Worm (Caenorhabditis elegans) whole organism, midembryonic: ENCODE measurements around the gene trp-2.

Source experiments
- T22C8.4 ChIP-seq: fragments of 200-800 bp; sonication (Bioruptor generic); IDR thresholded peaks from 2 replicates; pipeline ENCODE4 v1.3.6; 2022; ENCODE audit warnings: missing genetic modification characterization, missing compliant biosample characterization
- cog-1 ChIP-seq: sonication (generic microtip); optimal IDR thresholded peaks from 2 replicates; lab custom pipeline; 2016; ENCODE audit warnings: missing genetic modification characterization, missing compliant biosample characterization
- flt-1 ChIP-seq: fragments of 200-800 bp; sonication (Bioruptor generic); IDR thresholded peaks from 2 replicates; pipeline ENCODE4 v1.3.6; 2022; ENCODE audit warnings: missing genetic modification characterization, missing compliant biosample characterization
- klf-2 ChIP-seq: fragments of 200-800 bp; sonication (Bioruptor generic); conservative IDR thresholded peaks from 2 replicates; pipeline ENCODE4 v1.3.6; 2022; ENCODE audit warnings: missing genetic modification reagents, missing genetic modification characterization, missing compliant biosample characterization
- med-1 ChIP-seq: sonication (generic microtip); optimal IDR thresholded peaks from 2 replicates; lab custom pipeline; 2017; ENCODE audit warnings: missing genetic modification characterization, mild to moderate bottlenecking, missing compliant biosample characterization, antibody characterized with exemption, missing genetic modification reagents; ENCODE audit not compliant: insufficient read depth
- ref-1 ChIP-seq: fragments of 200-800 bp; sonication (Bioruptor generic); conservative IDR thresholded peaks from 2 replicates; pipeline ENCODE4 v1.3.6; 2022; ENCODE audit warnings: missing genetic modification reagents, missing genetic modification characterization, missing compliant biosample characterization
- tab-1 ChIP-seq: fragments of 200-800 bp; sonication (Bioruptor generic); IDR thresholded peaks from 2 replicates; pipeline ENCODE4 v1.3.6; 2022; ENCODE audit warnings: missing genetic modification characterization, missing compliant biosample characterization
- ztf-23 ChIP-seq: fragments of 200-800 bp; sonication (Bioruptor generic); IDR thresholded peaks from 2 replicates; pipeline ENCODE4 v1.3.6; 2022; ENCODE audit warnings: missing genetic modification reagents, missing genetic modification characterization, missing compliant biosample characterization
- ztf-29 ChIP-seq: fragments of 200-800 bp; sonication (Bioruptor generic); IDR thresholded peaks from 2 replicates; pipeline ENCODE4 v1.3.6; 2022; ENCODE audit warnings: missing genetic modification reagents, missing genetic modification characterization, missing compliant biosample characterization

trp-2 gene

ce11 chrIII:1043790-1044189 lies 52.1 kb downstream of the trp-2 start:
- no peak for TF ChIP-seq flt-1
- TF ChIP-seq ztf-23 (GFP tag; lab: Robert Waterston, UW), result no peak
- no peak for TF ChIP-seq ref-1 (GFP tag; lab: Robert Waterston, UW)
- TF ChIP-seq klf-2, result no peak
- TF ChIP-seq T22C8.4 (GFP tag; lab: Robert Waterston, UW), result no peak
- no peak for TF ChIP-seq ztf-29 (GFP tag; lab: Robert Waterston, UW)
- no peak for TF ChIP-seq cog-1
- no peak for TF ChIP-seq med-1 (GFP tag; lab: Kevin White, UChicago)
- TF ChIP-seq tab-1 (GFP tag; lab: Robert Waterston, UW), result no peak
